Worm (Caenorhabditis elegans) whole organism, mixed stage, embryonic: Measurements from ENCODE around the gene F17A9.4.

Source experiments
- ceh-83 ChIP-seq: fragments of 200-800 bp; sonication (Bioruptor generic); optimal IDR thresholded peaks from 2 replicates; lab custom pipeline; 2018; ENCODE audit warnings: mild to moderate bottlenecking, missing genetic modification characterization, missing compliant biosample characterization
- elt-3 ChIP-seq: fragments of 150-350 bp; optimal IDR thresholded peaks from 2 replicates; lab custom pipeline; 2014; ENCODE audit warnings: missing biosample characterization, missing genetic modification characterization
- flh-1 ChIP-seq: fragments of 200-800 bp; sonication (Bioruptor generic); optimal IDR thresholded peaks from 2 replicates; lab custom pipeline; 2018; ENCODE audit warnings: mild to moderate bottlenecking, missing genetic modification characterization, moderate library complexity, missing compliant biosample characterization
- hlh-1 ChIP-seq: fragments of 150-350 bp; optimal IDR thresholded peaks from 2 replicates; lab custom pipeline; 2014; ENCODE audit warnings: missing biosample characterization, missing genetic modification reagents, missing genetic modification characterization
- lin-13 ChIP-seq: fragments of 150-350 bp; optimal IDR thresholded peaks from 2 replicates; lab custom pipeline; 2014; ENCODE audit warnings: missing biosample characterization, missing genetic modification characterization
- lin-32 ChIP-seq: fragments of 200-800 bp; sonication (Bioruptor generic); optimal IDR thresholded peaks from 2 replicates; lab custom pipeline; 2018; ENCODE audit warnings: mild to moderate bottlenecking, missing genetic modification characterization, missing compliant biosample characterization
- lsy-2 ChIP-seq: fragments of 150-350 bp; optimal IDR thresholded peaks from 2 replicates; lab custom pipeline; 2014; ENCODE audit warnings: missing biosample characterization, missing genetic modification characterization
- mab-5 ChIP-seq: fragments of 150-350 bp; optimal IDR thresholded peaks from 2 replicates; lab custom pipeline; 2014; ENCODE audit warnings: missing biosample characterization, missing genetic modification characterization
- nhr-237 ChIP-seq: fragments of 150-350 bp; optimal IDR thresholded peaks from 2 replicates; lab custom pipeline; 2014; ENCODE audit warnings: missing biosample characterization, missing genetic modification characterization
- nhr-76 ChIP-seq: sonication (generic microtip); optimal IDR thresholded peaks from 2 replicates; lab custom pipeline; 2017; ENCODE audit warnings: missing biosample characterization, missing genetic modification characterization
- sem-2 ChIP-seq: fragments of 200-800 bp; sonication (Bioruptor generic); optimal IDR thresholded peaks from 2 replicates; lab custom pipeline; 2018; ENCODE audit warnings: mild to moderate bottlenecking, missing genetic modification characterization, missing compliant biosample characterization
- sptf-1 ChIP-seq: sonication (generic microtip); optimal IDR thresholded peaks from 2 replicates; lab custom pipeline; 2017; ENCODE audit warnings: mild to moderate bottlenecking, missing genetic modification characterization, moderate library complexity, missing compliant biosample characterization
- unc-120 ChIP-seq: sonication (generic microtip); optimal IDR thresholded peaks from 2 replicates; lab custom pipeline; 2017; ENCODE audit warnings: missing genetic modification characterization, missing compliant biosample characterization; ENCODE audit not compliant: poor library complexity, severe bottlenecking
- unc-62 ChIP-seq: fragments of 150-350 bp; optimal IDR thresholded peaks from 2 replicates; lab custom pipeline; 2014; ENCODE audit warnings: missing biosample characterization, missing genetic modification reagents, missing genetic modification characterization
- zip-8 ChIP-seq: fragments of 150-350 bp; optimal IDR thresholded peaks from 2 replicates; lab custom pipeline; 2014; ENCODE audit warnings: missing biosample characterization, missing genetic modification characterization

F17A9.4 gene

DNA sequence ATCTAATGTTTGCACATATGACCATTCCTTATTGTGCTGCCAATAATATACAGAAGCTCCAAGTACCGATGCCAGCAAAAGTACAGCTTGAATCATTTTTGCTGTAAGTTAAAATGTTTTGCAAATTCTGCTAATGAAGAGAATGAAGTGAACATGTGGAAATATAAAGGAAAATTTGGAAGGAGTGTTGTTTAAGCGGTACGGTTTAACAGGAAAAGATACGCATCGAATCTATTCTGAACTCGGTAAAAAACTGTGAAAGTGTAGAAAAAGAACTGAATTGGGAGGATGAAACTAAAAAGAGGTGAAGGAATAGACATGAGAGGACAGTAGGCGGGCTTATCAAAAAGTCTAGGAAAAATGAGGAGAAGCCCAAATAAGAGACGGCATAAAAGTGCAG is 47.1 kb downstream of the F17A9.4 start, which contains the start of gene Y38A10A.2:
Gene Y38A10A.2, minus strand, starts transcription at position 101 of the 400 bp plus-strand sequence.
- TF ChIP-seq zip-8 (tag; lab: Kevin White, UChicago) = no peak
- no peak for TF ChIP-seq nhr-76 (tag; lab: Kevin White, UChicago)
- no peak for TF ChIP-seq elt-3 (tag; lab: Kevin White, UChicago)
- no peak for TF ChIP-seq sptf-1
- TF ChIP-seq ceh-83 (GFP tag; lab: Kevin White, UChicago) = no peak
- no peak for TF ChIP-seq lin-32 (GFP tag; lab: Kevin White, UChicago)
- no peak for TF ChIP-seq mab-5 (tag; lab: Kevin White, UChicago)
- no peak for TF ChIP-seq nhr-237 (tag; lab: Kevin White, UChicago)
- TF ChIP-seq lsy-2 (tag; lab: Kevin White, UChicago) = no peak
- no peak for TF ChIP-seq sem-2 (GFP tag; lab: Kevin White, UChicago)
- no peak for TF ChIP-seq lin-13 (tag; lab: Kevin White, UChicago)
- no peak for TF ChIP-seq hlh-1
- TF ChIP-seq unc-62 (GFP tag; lab: Kevin White, UChicago) = no peak
- TF ChIP-seq flh-1 (GFP tag; lab: Kevin White, UChicago) = no peak
- no peak for TF ChIP-seq unc-120 (tag; lab: Kevin White, UChicago)
